Fruit fly (Drosophila melanogaster): ENCODE measurements around the gene CG11619.

The CG11619 gene

dm6 chr3L:18995667-18996029 is 7.5 kb upstream of the CG11619 start:
- TF ChIP-seq CG13204 (GFP tag; optimal IDR thresholded peaks at IDR 0.05) (peak; percentile 29), EcR (GFP tag; optimal IDR thresholded peaks at IDR 0.05) (peak; percentile 87), CG4496 (GFP tag; IDR thresholded peaks at IDR 0.05) (peak; percentile 32; the same call in 1 of the 3 replicates), Pif1A (GFP tag; optimal IDR thresholded peaks at IDR 0.05) (no peak)

- TF ChIP-seq Pif1A (GFP tag; optimal IDR thresholded peaks at IDR 0.05) (no peak), CG32121 (GFP tag; IDR thresholded peaks at IDR 0.05) (no peak), CG15710 (tag; optimal IDR thresholded peaks at IDR 0.05) (no peak), CG14655 (GFP tag; optimal IDR thresholded peaks at IDR 0.05) (no peak), CG8301 (tag; optimal IDR thresholded peaks at IDR 0.05) (no peak), EcR (GFP tag; optimal IDR thresholded peaks at IDR 0.05) (peak; percentile 39), Ets98B (GFP tag; IDR thresholded peaks at IDR 0.05) (no peak)
Measured at dm6 chr3L:18994505-18994969, 6.4 kb upstream of the CG11619 start.

- TF ChIP-seq CG10348 (GFP tag; IDR thresholded peaks at IDR 0.05) (no peak), CG32121 (GFP tag; IDR thresholded peaks at IDR 0.05) (0 out of 2 replicates have a peak, but pooled peaks have one; percentile 20), CG4496 (GFP tag; IDR thresholded peaks at IDR 0.05) (peak; percentile 38; the same call in 1 of the 3 replicates), CG13204 (GFP tag; optimal IDR thresholded peaks at IDR 0.05) (no peak), CG9948 (tag; optimal IDR thresholded peaks at IDR 0.05) (no peak)
Measured at dm6 chr3L:18993578-18994255, 5.6 kb upstream of the CG11619 start.

dm6 chr3L:18992820-18993219 is 4.7 kb upstream of the CG11619 start:
- TF ChIP-seq Pif1A (GFP tag; optimal IDR thresholded peaks at IDR 0.05) (no peak), CG4496 (GFP tag; IDR thresholded peaks at IDR 0.05) (0 out of 3 replicates have a peak, but pooled peaks have one; percentile 42)

- TF ChIP-seq CG13204 (GFP tag; optimal IDR thresholded peaks at IDR 0.05) (no peak), Pif1A (GFP tag; optimal IDR thresholded peaks at IDR 0.05) (no peak)
Measured at dm6 chr3L:18989611-18990010, 1.5 kb upstream of the CG11619 start, which contains the start of gene CG34256. TSS of gene CG34256 (minus strand) at chr3L:18989815.

- TF ChIP-seq CG13204 (GFP tag; optimal IDR thresholded peaks at IDR 0.05) (no peak), Ets98B (GFP tag; IDR thresholded peaks at IDR 0.05) (no peak), CG34367 (tag; optimal IDR thresholded peaks at IDR 0.05) (no peak), CG14655 (GFP tag; optimal IDR thresholded peaks at IDR 0.05) (no peak), Pif1B (GFP tag; optimal IDR thresholded peaks at IDR 0.05) (no peak), CG10348 (GFP tag; IDR thresholded peaks at IDR 0.05) (no peak), Snoo (tag; optimal IDR thresholded peaks at IDR 0.05) (no peak), fd96Ca (GFP tag; IDR thresholded peaks at IDR 0.05) (no peak)
Measured at dm6 chr3L:18984661-18985060, 3.5 kb downstream of the CG11619 start, which contains the start of gene CG14075. TSS of gene CG14075 (plus strand) at chr3L:18984961.

- TF ChIP-seq Snoo (tag; optimal IDR thresholded peaks at IDR 0.05) (no peak), Pif1B (GFP tag; optimal IDR thresholded peaks at IDR 0.05) (no peak), CG8159 (tag; optimal IDR thresholded peaks at IDR 0.05) (peak; percentile 19), CG14655 (GFP tag; optimal IDR thresholded peaks at IDR 0.05) (no peak), CG8301 (tag; optimal IDR thresholded peaks at IDR 0.05) (no peak), CG32121 (GFP tag; IDR thresholded peaks at IDR 0.05) (no peak)
Measured at dm6 chr3L:18976720-18977119, 11.4 kb downstream of the CG11619 start.

- TF ChIP-seq Pif1B (GFP tag; optimal IDR thresholded peaks at IDR 0.05) (no peak), gl (tag; optimal IDR thresholded peaks at IDR 0.05) (no peak), fd96Ca (GFP tag; IDR thresholded peaks at IDR 0.05) (no peak), EcR (GFP tag; optimal IDR thresholded peaks at IDR 0.05) (no peak), CG10348 (GFP tag; IDR thresholded peaks at IDR 0.05) (no peak), Ets98B (GFP tag; IDR thresholded peaks at IDR 0.05) (no peak), rn (GFP tag; IDR thresholded peaks at IDR 0.05) (no peak), D1 (tag; optimal IDR thresholded peaks at IDR 0.05) (no peak), CG4496 (GFP tag; IDR thresholded peaks at IDR 0.05) (no peak), Snoo (tag; optimal IDR thresholded peaks at IDR 0.05) (no peak), CG8159 (tag; optimal IDR thresholded peaks at IDR 0.05) (no peak), CG34367 (tag; optimal IDR thresholded peaks at IDR 0.05) (no peak), Pif1A (GFP tag; optimal IDR thresholded peaks at IDR 0.05) (no peak)
Measured at dm6 chr3L:18968193-18968969, 19.7 kb downstream of the CG11619 start.

Measured in whole organism, pupa.